Fruit fly (Drosophila melanogaster): Measurements from ENCODE around the gene nudE.

DNA sequence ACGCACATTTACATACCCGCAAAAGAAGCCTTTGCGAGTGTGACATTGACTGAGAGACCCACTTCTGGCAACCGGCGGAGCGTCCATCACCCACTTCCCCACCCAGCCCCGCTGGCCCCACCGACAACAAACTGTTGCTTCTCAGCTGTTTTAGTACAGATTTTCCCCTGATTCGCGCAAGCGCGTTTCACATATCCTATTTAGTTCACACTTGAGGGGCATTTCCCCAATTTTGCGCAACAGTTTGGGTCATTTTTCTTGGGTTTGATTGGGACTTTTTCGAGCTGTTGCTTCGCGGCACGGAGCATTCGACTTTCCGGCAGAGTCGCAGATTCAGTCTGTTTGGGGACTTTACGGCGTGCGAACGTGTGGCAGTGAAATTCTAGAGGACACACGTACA is 28.1 kb downstream of the nudE start:
- TF ChIP-seq CG11617 (GFP tag; optimal IDR thresholded peaks at IDR 0.05), result no peak
- no peak for TF ChIP-seq CG14711 (tag; optimal IDR thresholded peaks at IDR 0.05)
- no peak for TF ChIP-seq toe (GFP tag; optimal IDR thresholded peaks at IDR 0.05)
- TF ChIP-seq cic (GFP tag; optimal IDR thresholded peaks at IDR 0.05), result no peak

Measured in whole organism, adult.